Worm (Caenorhabditis elegans): ENCODE results near the gene rab-6.1.

Gene rab-6.1

ce11 chrIII:9053740-9054252 lies 48.0 kb upstream of the rab-6.1 start, which contains the start of gene R107.5 (continued):
- 0 out of 2 replicates have a peak, but pooled peaks have one; percentile 13 for TF ChIP-seq zip-11 (GFP tag; IDR thresholded peaks at IDR 0.05)
- peak; percentile 96 for TF ChIP-seq gei-8 (GFP tag; optimal IDR thresholded peaks at IDR 0.05)
- peak; percentile 90 for TF ChIP-seq daf-19 (GFP tag; conservative IDR thresholded peaks at IDR 0.05)
- TF ChIP-seq ceh-32 (tag; optimal IDR thresholded peaks at IDR 0.05; ENCODE audit: poor library complexity) = peak; percentile 3
- TF ChIP-seq nhr-111 (GFP tag; optimal IDR thresholded peaks at IDR 0.05) = peak; percentile 97
- peak; percentile 48 for TF ChIP-seq F10B5.3 (tag; optimal IDR thresholded peaks at IDR 0.05)
- peak; percentile 71 for TF ChIP-seq nhr-76 (tag; optimal IDR thresholded peaks at IDR 0.05)
- TF ChIP-seq D1046.2 (GFP tag; IDR thresholded peaks at IDR 0.05) = peak; percentile 87
- TF ChIP-seq zfp-3 (GFP tag; conservative IDR thresholded peaks at IDR 0.05) = peak; percentile 97
- TF ChIP-seq mdl-1 (tag; optimal IDR thresholded peaks at IDR 0.05) = peak; percentile 86 to 98
- peak; percentile 97 for TF ChIP-seq hlh-30 (tag; optimal IDR thresholded peaks at IDR 0.05; ENCODE audit: insufficient read depth)
- TF ChIP-seq nhr-42 (GFP tag; IDR thresholded peaks at IDR 0.05) = peak; percentile 89; the same call in 1 of the 2 replicates
- TF ChIP-seq vab-7 (GFP tag; IDR thresholded peaks at IDR 0.05) = peak; percentile 87
- TF ChIP-seq lin-29 (GFP tag; IDR thresholded peaks at IDR 0.05) = peak; percentile 93
- peak; percentile 75 for TF ChIP-seq nhr-28 (tag; optimal IDR thresholded peaks at IDR 0.05)
- no peak for TF ChIP-seq lin-15B (tag; optimal IDR thresholded peaks at IDR 0.05)
- peak; percentile 87 for TF ChIP-seq ctbp-1 (GFP tag; IDR thresholded peaks at IDR 0.05)
- TF ChIP-seq zfp-2 (tag; optimal IDR thresholded peaks at IDR 0.05) = peak; percentile 72
- peak; percentile 99 for TF ChIP-seq aha-1 (tag)
- peak; percentile 82 for TF ChIP-seq F37D6.2 (tag; optimal IDR thresholded peaks at IDR 0.05)

ce11 chrIII:9053263-9053662 lies 47.5 kb upstream of the rab-6.1 start:
- TF ChIP-seq tra-1 (GFP tag; IDR thresholded peaks at IDR 0.05) = no peak
- 0 out of 2 replicates have a peak, but pooled peaks have one; percentile 56 for TF ChIP-seq saeg-2 (GFP tag; IDR thresholded peaks at IDR 0.05)
- no peak for TF ChIP-seq dpl-1 (GFP tag; optimal IDR thresholded peaks at IDR 0.05)
- 0 out of 2 replicates have a peak, but pooled peaks have one; percentile 28 for TF ChIP-seq ctbp-1 (GFP tag; IDR thresholded peaks at IDR 0.05)

ce11 chrIII:9052371-9052978 lies 46.7 kb upstream of the rab-6.1 start:
- TF ChIP-seq mxl-2 (GFP tag; conservative IDR thresholded peaks at IDR 0.05) = no peak
- peak; percentile 83 for TF ChIP-seq egl-43 (GFP tag; IDR thresholded peaks at IDR 0.05)
- peak; percentile 22 for TF ChIP-seq nhr-28 (tag; optimal IDR thresholded peaks at IDR 0.05)
- TF ChIP-seq lir-3 (tag; optimal IDR thresholded peaks at IDR 0.05) = no peak
- no peak for TF ChIP-seq lin-39 (tag; optimal IDR thresholded peaks at IDR 0.05)
- TF ChIP-seq mdl-1 (tag; optimal IDR thresholded peaks at IDR 0.05) = no peak
- no peak for TF ChIP-seq duxl-1 (tag; optimal IDR thresholded peaks at IDR 0.05; ENCODE audit: poor library complexity)
- TF ChIP-seq ztf-11 (tag; optimal IDR thresholded peaks at IDR 0.05) = no peak
- TF ChIP-seq ceh-82 (tag; optimal IDR thresholded peaks at IDR 0.05) = no peak
- TF ChIP-seq tag-97 (GFP tag; IDR thresholded peaks at IDR 0.05) = no peak
- TF ChIP-seq daf-16 (GFP tag; optimal IDR thresholded peaks at IDR 0.05) = peak in 1 of 2 experiments; percentile 29
- peak; percentile 6 for TF ChIP-seq daf-16 (tag; optimal IDR thresholded peaks at IDR 0.05)
- no peak for TF ChIP-seq nhr-77 (tag; optimal IDR thresholded peaks at IDR 0.05)
- TF ChIP-seq ceh-32 (tag; optimal IDR thresholded peaks at IDR 0.05; ENCODE audit: poor library complexity) = no peak
- TF ChIP-seq hmg-1.1 (GFP tag; IDR thresholded peaks at IDR 0.05) = peak; percentile 82
- no peak for TF ChIP-seq daf-19 (GFP tag; conservative IDR thresholded peaks at IDR 0.05)
- TF ChIP-seq php-3 (GFP tag; IDR thresholded peaks at IDR 0.05) = no peak; the same call in 1 of the 2 replicates
- 0 out of 2 replicates have a peak, but pooled peaks have one; percentile 25 for TF ChIP-seq madf-9 (GFP tag; conservative IDR thresholded peaks at IDR 0.05)
- TF ChIP-seq unc-130 (GFP tag; optimal IDR thresholded peaks at IDR 0.05) = no peak
- TF ChIP-seq Y75B8A.6 (GFP tag; IDR thresholded peaks at IDR 0.05) = peak; percentile 79; the same call in 1 of the 2 replicates
- TF ChIP-seq fos-1 (tag; optimal IDR thresholded peaks at IDR 0.05) = no peak
- TF ChIP-seq mdt-29 (GFP tag; IDR thresholded peaks at IDR 0.05) = 0 out of 2 replicates have a peak, but pooled peaks have one; percentile 19
- no peak for TF ChIP-seq nhr-42 (GFP tag; IDR thresholded peaks at IDR 0.05)
- peak; percentile 14 for TF ChIP-seq nhr-11 (tag; optimal IDR thresholded peaks at IDR 0.05)
- peak; percentile 79 for TF ChIP-seq zfp-3 (GFP tag; conservative IDR thresholded peaks at IDR 0.05)
- TF ChIP-seq ceh-62 (tag; optimal IDR thresholded peaks at IDR 0.05) = no peak
- TF ChIP-seq lin-38 (GFP tag; IDR thresholded peaks at IDR 0.05) = peak; percentile 40; the same call in 1 of the 2 replicates
- peak; percentile 88 for TF ChIP-seq Y105C5A.15 (GFP tag; IDR thresholded peaks at IDR 0.05)
- TF ChIP-seq hlh-11 (tag; optimal IDR thresholded peaks at IDR 0.05) = peak; percentile 68

All from whole organism, L4 larva.